Worm (Caenorhabditis elegans) whole organism, L4 larva: ENCODE data around the gene Y49E10.27.
"Not testable (repeated sequence)": the region's sequence is repeated elsewhere in the genome, so short reads cannot be mapped to it uniquely, and the experiment has no call there.

ENCODE experiments used
- ceh-82 ChIP-seq: sonication (generic microtip); optimal IDR thresholded peaks from 2 replicates; lab custom pipeline; 2017; ENCODE audit warnings: missing biosample characterization, missing genetic modification characterization
- hmg-1.1 ChIP-seq: fragments of 200-800 bp; sonication (Bioruptor generic); IDR thresholded peaks from 2 replicates; pipeline ENCODE4 v1.3.6; 2022; ENCODE audit warnings: missing genetic modification reagents, missing genetic modification characterization, missing compliant biosample characterization
- lin-1 ChIP-seq: fragments of 200-800 bp; sonication (Bioruptor generic); IDR thresholded peaks from 2 replicates; pipeline ENCODE4 v1.3.6; 2022; ENCODE audit warnings: missing genetic modification reagents, missing genetic modification characterization, missing compliant biosample characterization
- lsy-2 ChIP-seq, 2 experiments: fragments of 150-350 bp in 1 of 2; sonication (generic microtip) in 1 of 2; optimal IDR thresholded peaks; 2 replicates each; lab custom pipeline; 2014 to 2017; ENCODE audit warnings: missing biosample characterization in 2 of 2, missing genetic modification characterization in 2 of 2
- nhr-10 ChIP-seq: fragments of 150-350 bp; optimal IDR thresholded peaks from 2 replicates; lab custom pipeline; 2014; ENCODE audit warnings: missing biosample characterization, missing genetic modification characterization
- nhr-11 ChIP-seq: fragments of 150-350 bp; optimal IDR thresholded peaks from 2 replicates; lab custom pipeline; 2014; ENCODE audit warnings: missing biosample characterization, missing genetic modification characterization
- nhr-25 ChIP-seq: sonication (generic microtip); optimal IDR thresholded peaks from 2 replicates; lab custom pipeline; 2017; ENCODE audit warnings: missing genetic modification characterization, mild to moderate bottlenecking, missing compliant biosample characterization, antibody characterized with exemption, moderate library complexity, borderline replicate concordance; ENCODE audit not compliant: insufficient read depth
- zip-2 ChIP-seq: fragments of 150-350 bp; optimal IDR thresholded peaks from 2 replicates; lab custom pipeline; 2014; ENCODE audit warnings: missing biosample characterization, missing genetic modification characterization
- ztf-11 ChIP-seq: fragments of 150-350 bp; optimal IDR thresholded peaks from 2 replicates; lab custom pipeline; 2014; ENCODE audit warnings: missing biosample characterization, missing genetic modification characterization

DNA sequence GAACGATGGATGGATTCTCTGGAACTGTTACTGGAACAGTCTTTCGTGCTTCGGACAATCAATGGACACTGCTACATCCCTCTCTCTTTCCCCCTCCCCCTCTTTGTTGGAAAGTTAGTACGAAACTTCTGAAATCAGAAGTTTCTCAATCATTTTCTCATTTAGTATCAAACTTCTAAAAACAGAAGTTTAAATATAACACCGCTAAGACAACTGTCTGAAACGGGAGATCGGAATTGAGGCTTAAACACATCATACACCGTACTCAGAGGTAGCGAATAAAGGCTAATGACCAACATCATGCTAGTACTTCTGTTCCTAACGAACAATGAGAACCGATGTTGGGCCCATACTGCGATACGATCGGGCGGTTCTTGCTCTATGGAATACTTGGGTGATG is 47.6 kb upstream of the Y49E10.27 start, which contains the start of gene Y49E10.30:
- TF ChIP-seq nhr-11 (tag; lab: Kevin White, UChicago); lsy-2 (tag; optimal IDR thresholded peaks at IDR 0.05; lab: Kevin White, UChicago); nhr-25 (tag; lab: Kevin White, UChicago); ceh-82; nhr-10; lin-1 (GFP tag; lab: Robert Waterston, UW); hmg-1.1 (GFP tag; lab: Robert Waterston, UW); zip-2 (tag; lab: Kevin White, UChicago); ztf-11: not testable (repeated sequence)
